Worm (Caenorhabditis elegans): Measurements from ENCODE around the gene nhr-242.

The nhr-242 gene

ce11 chrIV:2572107-2572506, 9.3 kb downstream of the nhr-242 start, which contains the start of gene Y69A2AR.51:
Gene Y69A2AR.51, plus strand, starts transcription at chrIV:2572407.
- TF ChIP-seq ccch-3 (GFP tag; optimal IDR thresholded peaks at IDR 0.05) (no peak), ceh-27 (GFP tag; optimal IDR thresholded peaks at IDR 0.05) (no peak), Y56A3A.18 (GFP tag; IDR thresholded peaks at IDR 0.05) (no peak), efl-1 (GFP tag; optimal IDR thresholded peaks at IDR 0.05) (no peak), tlf-1 (GFP tag; optimal IDR thresholded peaks at IDR 0.05) (no peak), Y95B8A.8 (GFP tag; IDR thresholded peaks at IDR 0.05) (no peak), hmg-1.2 (GFP tag; IDR thresholded peaks at IDR 0.05) (no peak), cebp-2 (GFP tag; IDR thresholded peaks at IDR 0.05) (no peak)

DNA sequence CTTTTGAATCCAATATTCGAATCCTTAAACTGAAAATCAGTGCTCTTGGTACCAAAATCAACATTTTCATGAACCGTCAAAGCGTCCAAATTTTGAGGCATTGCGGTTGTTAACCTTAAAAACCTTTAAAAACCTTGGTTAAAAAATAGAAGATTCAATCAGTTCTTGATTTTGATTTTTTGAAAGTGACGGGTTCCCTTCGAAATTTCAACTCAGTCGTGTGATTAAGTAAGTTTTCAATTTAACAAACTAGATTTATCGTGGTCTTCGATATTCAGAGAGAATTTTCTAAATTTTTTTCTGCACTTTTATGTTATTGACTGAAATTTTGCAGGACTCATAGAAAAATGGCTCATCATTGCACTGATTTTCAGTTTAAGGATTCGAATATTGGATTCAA, 13.1 kb downstream of the nhr-242 start, which contains the start of the genes Y69A2AR.25 and Y69A2AR.12:
Gene Y69A2AR.25, minus strand, starts transcription at position 101 of the 400 bp plus-strand sequence.
Gene Y69A2AR.12, plus strand, starts transcription at position 348 of the 400 bp plus-strand sequence.
- TF ChIP-seq lin-26 (GFP tag; IDR thresholded peaks at IDR 0.05) (no peak), madf-10 (tag; optimal IDR thresholded peaks at IDR 0.05) (no peak), pha-4 (tag; optimal IDR thresholded peaks at IDR 0.05) (no peak), ekl-4 (GFP tag; IDR thresholded peaks at IDR 0.05) (no peak), F10E7.11 (tag; optimal IDR thresholded peaks at IDR 0.05) (no peak)

- TF ChIP-seq attf-3 (GFP tag; conservative IDR thresholded peaks at IDR 0.05) (no peak), T26A5.8 (tag; optimal IDR thresholded peaks at IDR 0.05) (no peak), zfh-2 (GFP tag; conservative IDR thresholded peaks at IDR 0.05) (no peak), cebp-2 (GFP tag; IDR thresholded peaks at IDR 0.05) (no peak), C17E4.6 (GFP tag; IDR thresholded peaks at IDR 0.05) (no peak), xnd-1 (tag; optimal IDR thresholded peaks at IDR 0.05) (no peak), F39B2.1 (GFP tag; IDR thresholded peaks at IDR 0.05) (no peak), aptf-2 (GFP tag; conservative IDR thresholded peaks at IDR 0.05) (no peak), C06A6.2 (GFP tag; conservative IDR thresholded peaks at IDR 0.05) (no peak), let-607 (tag; optimal IDR thresholded peaks at IDR 0.05) (no peak), nfya-2 (GFP tag; IDR thresholded peaks at IDR 0.05) (no peak), die-1 (tag; optimal IDR thresholded peaks at IDR 0.05) (no peak), madf-8 (GFP tag; conservative IDR thresholded peaks at IDR 0.05) (no peak), lin-35 (GFP tag; optimal IDR thresholded peaks at IDR 0.05) (no peak), tbx-9 (tag; optimal IDR thresholded peaks at IDR 0.05; ENCODE audit: borderline replicate concordance) (no peak), nhr-90 (tag; optimal IDR thresholded peaks at IDR 0.05) (no peak), hsf-1 (GFP tag; IDR thresholded peaks at IDR 0.05) (no peak)
Measured at ce11 chrIV:2563969-2564368, 17.4 kb downstream of the nhr-242 start, which contains the start of gene Y69A2AR.24. Gene Y69A2AR.24, minus strand, starts transcription at chrIV:2564069.

ce11 chrIV:2562071-2562470, 19.3 kb downstream of the nhr-242 start, which contains the start of gene Y69A2AR.50:
Gene Y69A2AR.50, plus strand, starts transcription at chrIV:2562371.
- TF ChIP-seq B0035.1 (tag; optimal IDR thresholded peaks at IDR 0.05): no peak
- no peak for TF ChIP-seq attf-3 (GFP tag; conservative IDR thresholded peaks at IDR 0.05)
- no peak for TF ChIP-seq ztf-3 (GFP tag; optimal IDR thresholded peaks at IDR 0.05)
- no peak for TF ChIP-seq hlh-12 (tag; optimal IDR thresholded peaks at IDR 0.05)
- TF ChIP-seq xnd-1 (tag; optimal IDR thresholded peaks at IDR 0.05): no peak
- no peak for TF ChIP-seq athp-1 (tag; optimal IDR thresholded peaks at IDR 0.05)
- no peak for TF ChIP-seq tlf-1 (GFP tag; optimal IDR thresholded peaks at IDR 0.05)
- no peak for TF ChIP-seq bed-2 (GFP tag; IDR thresholded peaks at IDR 0.05)
- no peak for TF ChIP-seq ceh-79 (tag; optimal IDR thresholded peaks at IDR 0.05)
- no peak for TF ChIP-seq egrh-3 (GFP tag; IDR thresholded peaks at IDR 0.05)
- TF ChIP-seq rpc-1 (optimal IDR thresholded peaks at IDR 0.05): no peak
- TF ChIP-seq rpc-1 (tag; optimal IDR thresholded peaks at IDR 0.05): no peak
- TF ChIP-seq nfya-2 (GFP tag; IDR thresholded peaks at IDR 0.05): no peak
